Worm (Caenorhabditis elegans) whole organism, young adult: ENCODE measurements around the gene C34B4.4.

Experiments
- B0019.2 ChIP-seq: fragments of 200-800 bp; sonication (Bioruptor generic); conservative IDR thresholded peaks from 2 replicates; pipeline ENCODE4 v1.3.6; 2022; ENCODE audit warnings: missing genetic modification reagents, missing genetic modification characterization, missing compliant biosample characterization
- B0035.1 ChIP-seq: sonication (generic microtip); optimal IDR thresholded peaks from 2 replicates; lab custom pipeline; 2016; ENCODE audit warnings: missing genetic modification characterization, mild to moderate bottlenecking, missing compliant biosample characterization, missing genotype, missing genetic modification reagents
- D2030.7 ChIP-seq: fragments of 200-800 bp; sonication (Bioruptor generic); IDR thresholded peaks from 2 replicates; pipeline ENCODE4 v1.3.6; 2022; ENCODE audit warnings: missing genetic modification reagents, missing genetic modification characterization, missing compliant biosample characterization
- F23B12.7 ChIP-seq: sonication (generic microtip); optimal IDR thresholded peaks from 2 replicates; lab custom pipeline; 2017; ENCODE audit warnings: missing genetic modification characterization, mild to moderate bottlenecking, missing compliant biosample characterization, antibody characterized with exemption, moderate library complexity; ENCODE audit not compliant: insufficient read depth
- F33H1.4 ChIP-seq: fragments of 200-800 bp; sonication (Bioruptor generic); IDR thresholded peaks from 2 replicates; pipeline ENCODE4 v1.3.6; 2022; ENCODE audit warnings: missing genetic modification reagents, missing genetic modification characterization, missing compliant biosample characterization
- F49E8.2 ChIP-seq: sonication (generic microtip); optimal IDR thresholded peaks from 3 replicates; lab custom pipeline; 2017; ENCODE audit warnings: missing genetic modification characterization, mild to moderate bottlenecking, missing compliant biosample characterization, antibody characterized with exemption, moderate library complexity; ENCODE audit not compliant: insufficient read depth
- F55B11.4 ChIP-seq: sonication (generic microtip); optimal IDR thresholded peaks from 2 replicates; lab custom pipeline; 2016; ENCODE audit warnings: missing compliant biosample characterization, missing genetic modification characterization, borderline replicate concordance; ENCODE audit not compliant: insufficient read depth
- Y53G8AR.9 ChIP-seq: fragments of 200-800 bp; sonication (Bioruptor generic); conservative IDR thresholded peaks from 2 replicates; pipeline ENCODE4 v1.3.6; 2022; ENCODE audit warnings: missing genetic modification reagents, missing genetic modification characterization, missing compliant biosample characterization
- Y95B8A.8 ChIP-seq: fragments of 200-800 bp; sonication (Bioruptor generic); IDR thresholded peaks from 2 replicates; pipeline ENCODE4 v1.3.6; 2022; ENCODE audit warnings: missing genetic modification reagents, missing genetic modification characterization, missing compliant biosample characterization
- ZK185.1 ChIP-seq: sonication (generic microtip); optimal IDR thresholded peaks from 2 replicates; lab custom pipeline; 2016; ENCODE audit warnings: mild to moderate bottlenecking, missing genetic modification characterization, missing compliant biosample characterization; ENCODE audit not compliant: poor library complexity, severe bottlenecking
- attf-3 ChIP-seq: fragments of 200-800 bp; sonication (Bioruptor generic); conservative IDR thresholded peaks from 2 replicates; pipeline ENCODE4 v1.3.6; 2022; ENCODE audit warnings: missing genetic modification reagents, missing genetic modification characterization, missing compliant biosample characterization
- cebp-1 ChIP-seq, 2 experiments: fragments of 200-800 bp in 1 of 2; sonication (Bioruptor generic) in 1 of 2; sonication (generic microtip) in 1 of 2; IDR thresholded peaks in 1 of 2; optimal IDR thresholded peaks in 1 of 2; 2 replicates each; pipeline versions ENCODE4 v1.3.6 to Lab custom; 2017 to 2022; ENCODE audit warnings: missing compliant biosample characterization in 2 of 2, missing genetic modification characterization in 2 of 2, mild to moderate bottlenecking in 1 of 2, missing genetic modification reagents in 1 of 2, moderate library complexity in 1 of 2
- ceh-27 ChIP-seq: fragments of 200-800 bp; sonication (Bioruptor generic); optimal IDR thresholded peaks from 2 replicates; lab custom pipeline; 2018; ENCODE audit warnings: mild to moderate bottlenecking, missing genetic modification characterization, moderate library complexity, missing compliant biosample characterization
- ceh-58 ChIP-seq: fragments of 200-800 bp; sonication (Bioruptor generic); IDR thresholded peaks from 2 replicates; pipeline ENCODE4 v1.3.6; 2022; ENCODE audit warnings: missing genetic modification characterization, missing compliant biosample characterization
- ceh-79 ChIP-seq: sonication (generic microtip); optimal IDR thresholded peaks from 2 replicates; lab custom pipeline; 2017; ENCODE audit warnings: mild to moderate bottlenecking, missing genetic modification characterization, missing compliant biosample characterization
- ceh-91 ChIP-seq: fragments of 200-800 bp; sonication (Bioruptor generic); IDR thresholded peaks from 2 replicates; pipeline ENCODE4 v1.3.6; 2022; ENCODE audit warnings: missing genetic modification reagents, missing genetic modification characterization, missing compliant biosample characterization
- die-1 ChIP-seq: sonication (generic microtip); optimal IDR thresholded peaks from 2 replicates; lab custom pipeline; 2016; ENCODE audit warnings: missing genotype, mild to moderate bottlenecking, missing genetic modification characterization, missing compliant biosample characterization
- dox-1 ChIP-seq: fragments of 200-800 bp; sonication (Bioruptor generic); IDR thresholded peaks from 2 replicates; pipeline ENCODE4 v1.3.6; 2022; ENCODE audit warnings: missing genetic modification reagents, missing genetic modification characterization, missing compliant biosample characterization
- dpl-1 ChIP-seq: fragments of 150-350 bp; optimal IDR thresholded peaks from 2 replicates; lab custom pipeline; 2014; ENCODE audit warnings: missing biosample characterization, missing genetic modification reagents, missing genetic modification characterization
- efl-1 ChIP-seq: fragments of 150-350 bp; optimal IDR thresholded peaks from 2 replicates; lab custom pipeline; 2014; ENCODE audit warnings: missing biosample characterization, missing genetic modification reagents, missing genetic modification characterization
- egl-18 ChIP-seq: fragments of 200-800 bp; sonication (Bioruptor generic); IDR thresholded peaks from 2 replicates; pipeline ENCODE4 v1.3.6; 2022; ENCODE audit warnings: missing genetic modification reagents, missing genetic modification characterization, missing compliant biosample characterization
- egl-44 ChIP-seq: fragments of 200-800 bp; sonication (Bioruptor generic); IDR thresholded peaks from 2 replicates; pipeline ENCODE4 v1.3.6; 2022; ENCODE audit warnings: missing genetic modification reagents, missing genetic modification characterization, missing compliant biosample characterization
- ekl-4 ChIP-seq: fragments of 200-800 bp; sonication (Bioruptor generic); IDR thresholded peaks from 2 replicates; pipeline ENCODE4 v1.3.6; 2022; ENCODE audit warnings: missing genetic modification reagents, missing genetic modification characterization, missing compliant biosample characterization
- him-1 ChIP-seq: sonication (generic microtip); optimal IDR thresholded peaks from 2 replicates; lab custom pipeline; 2016; ENCODE audit warnings: missing genotype, missing genetic modification reagents, missing genetic modification characterization, missing compliant biosample characterization
- hlh-26 ChIP-seq: fragments of 200-800 bp; sonication (Bioruptor generic); conservative IDR thresholded peaks from 2 replicates; pipeline ENCODE4 v1.3.6; 2022; ENCODE audit warnings: missing genetic modification reagents, missing genetic modification characterization, missing compliant biosample characterization
- hrde-1 ChIP-seq: sonication (generic microtip); optimal IDR thresholded peaks from 2 replicates; lab custom pipeline; 2016; ENCODE audit warnings: missing genetic modification characterization, mild to moderate bottlenecking, missing compliant biosample characterization, moderate library complexity, missing genotype, missing genetic modification reagents, borderline replicate concordance
- lag-1 ChIP-seq: fragments of 200-800 bp; sonication (Bioruptor generic); IDR thresholded peaks from 2 replicates; pipeline ENCODE4 v1.3.6; 2022; ENCODE audit warnings: missing genetic modification reagents, missing genetic modification characterization, missing compliant biosample characterization
- lin-35 ChIP-seq, 3 experiments: fragments of 150-350 bp in 2 of 3; sonication (generic microtip) in 1 of 3; optimal IDR thresholded peaks; 2 replicates each; lab custom pipeline; 2014 to 2018; ENCODE audit warnings: missing biosample characterization in 3 of 3, missing genetic modification characterization in 3 of 3, missing genetic modification reagents in 3 of 3
- lin-54 ChIP-seq: fragments of 200-800 bp; sonication (Bioruptor generic); optimal IDR thresholded peaks from 2 replicates; lab custom pipeline; 2018; ENCODE audit warnings: mild to moderate bottlenecking, missing genetic modification characterization, missing compliant biosample characterization
- lsl-1 ChIP-seq: fragments of 200-800 bp; sonication (Bioruptor generic); optimal IDR thresholded peaks from 2 replicates; lab custom pipeline; 2018; ENCODE audit warnings: mild to moderate bottlenecking, missing genetic modification characterization, moderate library complexity, missing compliant biosample characterization
- madf-6 ChIP-seq: fragments of 200-800 bp; sonication (Bioruptor generic); IDR thresholded peaks from 2 replicates; pipeline ENCODE4 v1.3.6; 2022; ENCODE audit warnings: missing genetic modification reagents, missing genetic modification characterization, missing compliant biosample characterization
- madf-8 ChIP-seq: fragments of 200-800 bp; sonication (Bioruptor generic); conservative IDR thresholded peaks from 2 replicates; pipeline ENCODE4 v1.3.6; 2022; ENCODE audit warnings: missing genetic modification reagents, missing genetic modification characterization, missing compliant biosample characterization
- mxl-1 ChIP-seq: sonication (generic microtip); optimal IDR thresholded peaks from 2 replicates; lab custom pipeline; 2016; ENCODE audit warnings: missing genetic modification characterization, missing compliant biosample characterization
- nfya-2 ChIP-seq: fragments of 200-800 bp; sonication (Bioruptor generic); IDR thresholded peaks from 2 replicates; pipeline ENCODE4 v1.3.6; 2022; ENCODE audit warnings: missing genetic modification reagents, missing genetic modification characterization, missing compliant biosample characterization
- nhr-179 ChIP-seq: sonication (generic microtip); optimal IDR thresholded peaks from 2 replicates; lab custom pipeline; 2016; ENCODE audit warnings: mild to moderate bottlenecking, missing genetic modification characterization, missing compliant biosample characterization
- nhr-80 ChIP-seq: sonication (generic microtip); optimal IDR thresholded peaks from 2 replicates; lab custom pipeline; 2016; ENCODE audit warnings: missing genetic modification characterization, missing compliant biosample characterization
- nhr-90 ChIP-seq: sonication (generic microtip); optimal IDR thresholded peaks from 2 replicates; lab custom pipeline; 2016; ENCODE audit warnings: missing genotype, mild to moderate bottlenecking, missing genetic modification characterization, missing compliant biosample characterization
- snpc-3.4 ChIP-seq: sonication (generic microtip); optimal IDR thresholded peaks from 2 replicates; lab custom pipeline; 2017; ENCODE audit warnings: missing genetic modification characterization, mild to moderate bottlenecking, missing compliant biosample characterization, antibody characterized with exemption, moderate library complexity, missing genotype, missing genetic modification reagents
- snpc-4 ChIP-seq, 5 experiments: fragments of 150-350 bp in 1 of 5; sonication (generic microtip) in 4 of 5; optimal IDR thresholded peaks; 2 replicates each; lab custom pipeline; 2014 to 2018; ENCODE audit warnings: missing genetic modification characterization in 5 of 5, missing biosample characterization in 3 of 5, antibody characterized with exemption in 2 of 5, mild to moderate bottlenecking in 2 of 5, missing compliant biosample characterization in 2 of 5, missing genotype in 2 of 5, moderate library complexity in 2 of 5, missing genetic modification reagents in 1 of 5
- somi-1 ChIP-seq: fragments of 200-800 bp; sonication (Bioruptor generic); optimal IDR thresholded peaks from 2 replicates; lab custom pipeline; 2018; ENCODE audit warnings: mild to moderate bottlenecking, missing genetic modification characterization, missing compliant biosample characterization
- unc-130 ChIP-seq: sonication (generic microtip); optimal IDR thresholded peaks from 2 replicates; lab custom pipeline; 2016; ENCODE audit warnings: missing genetic modification reagents, missing genetic modification characterization, missing compliant biosample characterization
- unc-62 ChIP-seq: fragments of 150-350 bp; optimal IDR thresholded peaks from 2 replicates; lab custom pipeline; 2014; ENCODE audit warnings: missing biosample characterization, missing genetic modification reagents, missing genetic modification characterization
- ztf-18 ChIP-seq: sonication (generic microtip); optimal IDR thresholded peaks from 2 replicates; lab custom pipeline; 2016; ENCODE audit warnings: missing genotype, mild to moderate bottlenecking, missing genetic modification characterization, missing compliant biosample characterization
- ztf-22 ChIP-seq: fragments of 200-800 bp; sonication (Bioruptor generic); optimal IDR thresholded peaks from 2 replicates; lab custom pipeline; 2018; ENCODE audit warnings: mild to moderate bottlenecking, missing genetic modification characterization, moderate library complexity, missing compliant biosample characterization
- ztf-25 ChIP-seq: fragments of 200-800 bp; sonication (Bioruptor generic); IDR thresholded peaks from 2 replicates; pipeline ENCODE4 v1.3.6; 2022; ENCODE audit warnings: missing genetic modification reagents, missing genetic modification characterization, missing compliant biosample characterization
- ztf-28 ChIP-seq: fragments of 200-800 bp; sonication (Bioruptor generic); IDR thresholded peaks from 2 replicates; pipeline ENCODE4 v1.3.6; 2022; ENCODE audit warnings: missing genetic modification reagents, missing genetic modification characterization, missing compliant biosample characterization
- ztf-6 ChIP-seq: fragments of 200-800 bp; sonication (Bioruptor generic); IDR thresholded peaks from 2 replicates; pipeline ENCODE4 v1.3.6; 2022; ENCODE audit warnings: missing genetic modification reagents, missing genetic modification characterization, missing compliant biosample characterization

Gene C34B4.4

ce11 chrV:13130439-13130840 is 40.2 kb downstream of the C34B4.4 start (continued):
- TF ChIP-seq ceh-91 (GFP tag; lab: Robert Waterston, UW) (no peak), egl-44 (GFP tag; lab: Robert Waterston, UW) (peak; percentile 58; the same call in 1 of the 2 replicates), D2030.7 (GFP tag; lab: Robert Waterston, UW) (no peak), ztf-18 (tag; lab: Kevin White, UChicago) (peak; percentile 18), F55B11.4 (no peak), Y53G8AR.9 (no peak), nhr-90 (tag; lab: Kevin White, UChicago) (peak; percentile 40), efl-1 (no peak), ceh-79 (no peak), ztf-22 (peak; percentile 71), egl-18 (GFP tag; lab: Robert Waterston, UW) (no peak), lin-54 (peak; percentile 38), unc-62 (no peak), dpl-1 (GFP tag; lab: Kevin White, UChicago) (no peak), B0019.2 (no peak), mxl-1 (no peak), die-1 (tag; lab: Kevin White, UChicago) (peak; percentile 17), dox-1 (peak; percentile 81), F23B12.7 (tag; lab: Kevin White, UChicago) (no peak), cebp-1 (GFP tag; IDR thresholded peaks at IDR 0.05; lab: Robert Waterston, UW) (no peak), cebp-1 (tag; optimal IDR thresholded peaks at IDR 0.05; lab: Kevin White, UChicago) (peak; percentile 74), ceh-27 (GFP tag; lab: Kevin White, UChicago) (peak; percentile 30), somi-1 (GFP tag; lab: Kevin White, UChicago) (peak; percentile 45), nhr-80 (tag; lab: Kevin White, UChicago) (peak; percentile 99), Y95B8A.8 (no peak), B0035.1 (tag; lab: Kevin White, UChicago) (no peak), lin-35 (GFP tag; optimal IDR thresholded peaks at IDR 0.05; lab: Kevin White, UChicago) (peak in 1 of 3 experiments; percentile 13), ztf-28 (GFP tag; lab: Robert Waterston, UW) (no peak), nfya-2 (no peak), hrde-1 (no peak), ZK185.1 (tag; lab: Kevin White, UChicago) (no peak)

ce11 chrV:13131487-13131886 is 41.3 kb downstream of the C34B4.4 start:
- TF ChIP-seq dpl-1 (GFP tag; lab: Kevin White, UChicago) (peak; percentile 50), ztf-25 (GFP tag; lab: Robert Waterston, UW) (no peak), ekl-4 (GFP tag; lab: Robert Waterston, UW) (no peak), hlh-26 (no peak), ceh-91 (GFP tag; lab: Robert Waterston, UW) (peak; percentile 76), efl-1 (peak; percentile 93), madf-6 (peak; percentile 93), him-1 (tag; lab: Kevin White, UChicago) (peak; percentile 67), attf-3 (GFP tag; lab: Robert Waterston, UW) (peak; percentile 63), lag-1 (no peak), unc-130 (GFP tag; lab: Kevin White, UChicago) (peak; percentile 61), snpc-3.4 (tag; lab: Kevin White, UChicago) (peak; percentile 67), F33H1.4 (GFP tag; lab: Robert Waterston, UW) (peak; percentile 95), madf-8 (GFP tag; lab: Robert Waterston, UW) (peak; percentile 84), lsl-1 (GFP tag; lab: Kevin White, UChicago) (peak; percentile 97), F49E8.2 (peak; percentile 80), ceh-58 (GFP tag; lab: Robert Waterston, UW) (no peak), unc-62 (no peak), B0019.2 (0 out of 2 replicates have a peak, but pooled peaks have one; percentile 11), Y53G8AR.9 (peak; percentile 39; the same call in 1 of the 2 replicates), snpc-4 (GFP tag; optimal IDR thresholded peaks at IDR 0.05; lab: Kevin White, UChicago) (peak; percentile 9), snpc-4 (tag; optimal IDR thresholded peaks at IDR 0.05; lab: Kevin White, UChicago) (no peak), ztf-22 (no peak), ztf-6 (GFP tag; lab: Robert Waterston, UW) (no peak), nhr-179 (tag; lab: Kevin White, UChicago) (no peak)
